Worm (Caenorhabditis elegans) whole organism, L4 larva: ENCODE measurements around the gene T26C5.4.

Experiments
- hif-1 ChIP-seq, 2 experiments: sonication (generic microtip); optimal IDR thresholded peaks; 2 replicates each; lab custom pipeline; 2016 to 2017; ENCODE audit warnings: missing compliant biosample characterization in 2 of 2, missing genetic modification characterization in 2 of 2, missing genetic modification reagents in 2 of 2, missing genotype in 2 of 2, mild to moderate bottlenecking in 1 of 2
- lin-39 ChIP-seq: fragments of 150-350 bp; optimal IDR thresholded peaks from 2 replicates; lab custom pipeline; 2014; ENCODE audit warnings: missing biosample characterization, missing genetic modification reagents, missing genetic modification characterization
- nhr-10 ChIP-seq: fragments of 150-350 bp; optimal IDR thresholded peaks from 2 replicates; lab custom pipeline; 2014; ENCODE audit warnings: missing biosample characterization, missing genetic modification characterization
- nhr-11 ChIP-seq: fragments of 150-350 bp; optimal IDR thresholded peaks from 2 replicates; lab custom pipeline; 2014; ENCODE audit warnings: missing biosample characterization, missing genetic modification characterization
- nhr-237 ChIP-seq: sonication (generic microtip); optimal IDR thresholded peaks from 2 replicates; lab custom pipeline; 2017; ENCODE audit warnings: missing biosample characterization, missing genetic modification characterization
- ztf-11 ChIP-seq: fragments of 150-350 bp; optimal IDR thresholded peaks from 2 replicates; lab custom pipeline; 2014; ENCODE audit warnings: missing biosample characterization, missing genetic modification characterization

- TF ChIP-seq nhr-10 (tag; lab: Kevin White, UChicago) (no peak), lin-39 (tag; lab: Kevin White, UChicago) (no peak), hif-1 (tag; optimal IDR thresholded peaks at IDR 0.05; lab: Kevin White, UChicago) (no peak), nhr-237 (tag; lab: Kevin White, UChicago) (no peak), nhr-11 (tag; lab: Kevin White, UChicago) (no peak), ztf-11 (tag; lab: Kevin White, UChicago) (no peak)
These were observed 19.3 kb upstream of the T26C5.4 start, which contains the start of gene C01G6.3 for ce11 chrII:9269588-9269987.
